Worm (Caenorhabditis elegans): ENCODE measurements around the gene grsp-3.

- TF ChIP-seq lin-15B (tag; optimal IDR thresholded peaks at IDR 0.05) (peak; percentile 98), skn-1 (tag; optimal IDR thresholded peaks at IDR 0.05) (peak; percentile 92), lir-3 (tag; optimal IDR thresholded peaks at IDR 0.05; ENCODE audit: poor library complexity) (peak; percentile 74)
These were observed 47.0 kb downstream of the grsp-3 start, which contains the start of gene rps-4 for ce11 chrIV:7084632-7085160.

Measured in whole organism, L1 larva.